Worm (Caenorhabditis elegans) whole organism, mixed stage, embryonic: ENCODE results near the gene clec-28.

Source experiments
- nhr-237 ChIP-seq: fragments of 150-350 bp; optimal IDR thresholded peaks from 2 replicates; lab custom pipeline; 2014; ENCODE audit warnings: missing biosample characterization, missing genetic modification characterization
- pha-4 ChIP-seq: fragments of 150-350 bp; optimal IDR thresholded peaks from 2 replicates; lab custom pipeline; 2018; ENCODE audit warnings: missing biosample characterization, missing genetic modification reagents, missing genetic modification characterization
- sptf-1 ChIP-seq: sonication (generic microtip); optimal IDR thresholded peaks from 2 replicates; lab custom pipeline; 2017; ENCODE audit warnings: mild to moderate bottlenecking, missing genetic modification characterization, moderate library complexity, missing compliant biosample characterization
- ztf-11 ChIP-seq: fragments of 150-350 bp; optimal IDR thresholded peaks from 2 replicates; lab custom pipeline; 2014; ENCODE audit warnings: missing biosample characterization, missing genetic modification characterization

DNA sequence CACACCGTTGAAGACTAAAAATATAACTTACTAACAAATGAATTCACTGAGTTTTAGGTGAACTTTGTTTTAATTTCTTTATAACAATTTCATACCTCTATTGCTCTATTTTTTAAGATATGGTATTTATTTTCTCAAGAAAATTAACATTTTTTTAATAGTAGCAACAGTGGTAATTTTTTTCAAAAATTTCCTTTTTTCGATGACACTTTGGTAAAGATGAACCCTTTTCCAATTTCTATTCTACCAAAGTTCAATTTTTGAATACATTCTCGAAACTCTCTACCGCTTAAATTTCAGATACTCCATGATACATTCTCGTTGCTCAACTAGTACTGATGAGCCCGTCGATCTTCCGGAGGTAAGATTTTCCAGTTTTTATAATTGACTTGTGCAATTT, 46.4 kb downstream of the clec-28 start, which contains the start of gene nhr-116:
- TF ChIP-seq pha-4 (tag; lab: Kevin White, UChicago) (no peak), ztf-11 (tag; lab: Kevin White, UChicago) (no peak), nhr-237 (no peak), sptf-1 (tag; lab: Kevin White, UChicago) (no peak)
